Fruit fly (Drosophila melanogaster) whole organism, embryonic: ENCODE data around the gene p23.

Experiments used
- Bdp1 ChIP-seq: fragments of 200-800 bp; sonication (Bioruptor generic); optimal IDR thresholded peaks from 3 replicates; lab custom pipeline; 2016; ENCODE audit warnings: missing biosample characterization, missing genetic modification characterization
- CG10959 ChIP-seq: fragments of 200-800 bp; sonication (Bioruptor generic); IDR thresholded peaks from 2 replicates; pipeline ENCODE4 v1.3.6; 2022; ENCODE audit warnings: missing biosample characterization, missing genetic modification characterization
- CG11456 ChIP-seq: fragments of 200-800 bp; sonication (Bioruptor generic); IDR thresholded peaks from 3 replicates; pipeline ENCODE4 v1.3.6; 2022; ENCODE audit warnings: missing biosample characterization, missing genetic modification characterization
- CG12942 ChIP-seq: fragments of 200-800 bp; sonication (Bioruptor generic); optimal IDR thresholded peaks from 3 replicates; lab custom pipeline; 2016; ENCODE audit warnings: missing biosample characterization, missing genetic modification characterization
- CG13296 ChIP-seq: fragments of 200-800 bp; sonication (Bioruptor generic); optimal IDR thresholded peaks from 3 replicates; lab custom pipeline; 2018; ENCODE audit warnings: missing biosample characterization, mild to moderate bottlenecking, missing genetic modification characterization
- CG13775 ChIP-seq: fragments of 200-800 bp; sonication (Bioruptor generic); optimal IDR thresholded peaks from 3 replicates; lab custom pipeline; 2017; ENCODE audit warnings: missing biosample characterization, mild to moderate bottlenecking, missing genetic modification characterization
- CG14860 ChIP-seq: fragments of 200-800 bp; sonication (Bioruptor generic); IDR thresholded peaks from 3 replicates; pipeline ENCODE4 v1.3.6; 2022; ENCODE audit warnings: missing biosample characterization, missing genetic modification characterization; ENCODE audit not compliant: partially characterized antibody
- CG15011 ChIP-seq: fragments of 200-800 bp; sonication (Bioruptor generic); optimal IDR thresholded peaks from 3 replicates; lab custom pipeline; 2018; ENCODE audit warnings: missing biosample characterization, mild to moderate bottlenecking, missing genetic modification characterization
- CG15269 ChIP-seq: fragments of 200-800 bp; sonication (Bioruptor generic); optimal IDR thresholded peaks from 2 replicates; lab custom pipeline; 2018; ENCODE audit warnings: missing biosample characterization, mild to moderate bottlenecking, missing genetic modification characterization, moderate library complexity
- CG18011 ChIP-seq: fragments of 200-800 bp; sonication (Bioruptor generic); optimal IDR thresholded peaks from 2 replicates; lab custom pipeline; 2017; ENCODE audit warnings: missing biosample characterization, missing genetic modification characterization, mild to moderate bottlenecking, moderate library complexity, missing genotype
- CG32532 ChIP-seq: fragments of 200-800 bp; sonication (Bioruptor generic); IDR thresholded peaks from 2 replicates; pipeline ENCODE4 v1.3.6; 2022; ENCODE audit warnings: missing biosample characterization, missing genetic modification characterization
- CG3281 ChIP-seq: fragments of 200-800 bp; sonication (Bioruptor generic); optimal IDR thresholded peaks from 3 replicates; lab custom pipeline; 2017; ENCODE audit warnings: missing biosample characterization, mild to moderate bottlenecking, missing genetic modification characterization
- CG3995 ChIP-seq: fragments of 200-800 bp; sonication (Bioruptor generic); optimal IDR thresholded peaks from 3 replicates; lab custom pipeline; 2016; ENCODE audit warnings: missing biosample characterization, missing genetic modification characterization
- CG4854 ChIP-seq: fragments of 200-800 bp; sonication (Bioruptor generic); optimal IDR thresholded peaks from 2 replicates; lab custom pipeline; 2016; ENCODE audit warnings: missing biosample characterization, missing genetic modification characterization, inconsistent platforms
- CG7556 ChIP-seq: fragments of 200-800 bp; sonication (Bioruptor generic); optimal IDR thresholded peaks from 2 replicates; lab custom pipeline; 2017; ENCODE audit warnings: missing biosample characterization, mild to moderate bottlenecking, missing genetic modification characterization
- CG8089 ChIP-seq: fragments of 200-800 bp; sonication (Bioruptor generic); optimal IDR thresholded peaks from 3 replicates; lab custom pipeline; 2016; ENCODE audit warnings: missing biosample characterization, missing genetic modification characterization
- CG9932 ChIP-seq: fragments of 200-800 bp; sonication (Bioruptor generic); IDR thresholded peaks from 2 replicates; pipeline ENCODE4 v1.3.6; 2022; ENCODE audit warnings: missing biosample characterization, missing genetic modification characterization
- CoRest ChIP-seq: fragments of 200-800 bp; sonication (Bioruptor generic); optimal IDR thresholded peaks from 3 replicates; lab custom pipeline; 2018; ENCODE audit warnings: missing biosample characterization, mild to moderate bottlenecking, missing genetic modification characterization, moderate library complexity
- D ChIP-seq, 2 experiments: fragments of 200-800 bp in 1 of 2; fragments of >200 bp in 1 of 2; sonication (Bioruptor generic) in 1 of 2; optimal IDR thresholded peaks; 2 replicates in 1 of 2; 3 replicates in 1 of 2; lab custom pipeline; 2017; ENCODE audit warnings: mild to moderate bottlenecking in 1 of 2, missing biosample characterization in 1 of 2, missing genetic modification characterization in 1 of 2, missing genetic modification reagents in 1 of 2
- Drgx ChIP-seq: fragments of 200-800 bp; sonication (Bioruptor generic); IDR thresholded peaks from 2 replicates; pipeline ENCODE4 v1.3.6; 2022; ENCODE audit warnings: missing biosample characterization, missing genetic modification characterization
- E2f1 ChIP-seq: fragments of 200-800 bp; sonication (Bioruptor generic); IDR thresholded peaks from 2 replicates; pipeline ENCODE4 v1.3.6; 2022; ENCODE audit warnings: missing biosample characterization, missing genetic modification characterization
- Ets97D ChIP-seq: fragments of 200-800 bp; sonication (Bioruptor generic); optimal IDR thresholded peaks from 3 replicates; lab custom pipeline; 2016; ENCODE audit warnings: missing biosample characterization, missing genetic modification characterization
- HHEX ChIP-seq: fragments of 200-800 bp; sonication (Bioruptor generic); optimal IDR thresholded peaks from 3 replicates; lab custom pipeline; 2017; ENCODE audit warnings: missing biosample characterization, mild to moderate bottlenecking, missing genetic modification characterization, missing genetic modification reagents
- HLH4C ChIP-seq: fragments of 200-800 bp; sonication (Bioruptor generic); IDR thresholded peaks from 3 replicates; pipeline ENCODE4 v1.3.6; 2022; ENCODE audit warnings: missing biosample characterization, missing genetic modification characterization; ENCODE audit not compliant: partially characterized antibody
- Hr3 ChIP-seq: fragments of 200-800 bp; sonication (Bioruptor generic); optimal IDR thresholded peaks from 3 replicates; lab custom pipeline; 2016; ENCODE audit warnings: missing biosample characterization, missing genetic modification characterization
- Hr39 ChIP-seq: fragments of >200 bp; optimal IDR thresholded peaks from 2 replicates; lab custom pipeline; 2017
- Hsf ChIP-seq: fragments of 200-800 bp; sonication (Bioruptor generic); optimal IDR thresholded peaks from 3 replicates; lab custom pipeline; 2016; ENCODE audit warnings: missing biosample characterization, missing genetic modification characterization
- MBD-R2 ChIP-seq: fragments of 200-800 bp; sonication (Bioruptor generic); IDR thresholded peaks from 2 replicates; pipeline ENCODE4 v1.3.6; 2022; ENCODE audit warnings: missing biosample characterization, missing genetic modification characterization
- MTF-1 ChIP-seq: fragments of 200-800 bp; sonication (Bioruptor generic); optimal IDR thresholded peaks from 2 replicates; lab custom pipeline; 2018; ENCODE audit warnings: missing biosample characterization, mild to moderate bottlenecking, missing genetic modification characterization, borderline replicate concordance
- Oli ChIP-seq: fragments of 200-800 bp; sonication (Bioruptor generic); optimal IDR thresholded peaks from 2 replicates; lab custom pipeline; 2018; ENCODE audit warnings: missing biosample characterization, mild to moderate bottlenecking, missing genetic modification characterization, moderate library complexity
- Opbp ChIP-seq: fragments of 200-800 bp; sonication (Bioruptor generic); IDR thresholded peaks from 3 replicates; pipeline ENCODE4 v1.3.6; 2022; ENCODE audit warnings: missing biosample characterization, missing genetic modification characterization; ENCODE audit not compliant: partially characterized antibody
- Rfx ChIP-seq: fragments of 200-800 bp; sonication (Bioruptor generic); IDR thresholded peaks from 2 replicates; pipeline ENCODE4 v1.3.6; 2022; ENCODE audit warnings: missing biosample characterization, missing genetic modification characterization
- Six4 ChIP-seq: fragments of 200-800 bp; sonication (Bioruptor generic); optimal IDR thresholded peaks from 2 replicates; lab custom pipeline; 2016; ENCODE audit warnings: missing biosample characterization, missing genetic modification characterization
- ab ChIP-seq: fragments of 200-800 bp; sonication (Bioruptor generic); optimal IDR thresholded peaks from 2 replicates; lab custom pipeline; 2016; ENCODE audit warnings: missing biosample characterization, missing genetic modification characterization
- bowl ChIP-seq: fragments of 200-800 bp; sonication (Bioruptor generic); IDR thresholded peaks from 2 replicates; pipeline ENCODE4 v1.3.6; 2022; ENCODE audit warnings: missing biosample characterization, missing genetic modification characterization
- cad ChIP-seq: fragments of >200 bp; optimal IDR thresholded peaks from 2 replicates; lab custom pipeline; 2017; ENCODE audit warnings: missing biosample characterization, missing genetic modification characterization
- chn ChIP-seq: fragments of 200-800 bp; sonication (Bioruptor generic); optimal IDR thresholded peaks from 2 replicates; lab custom pipeline; 2016; ENCODE audit warnings: missing biosample characterization, missing genetic modification characterization
- croc ChIP-seq: fragments of 200-800 bp; sonication (Bioruptor generic); conservative IDR thresholded peaks from 3 replicates; pipeline ENCODE4 v1.3.6; 2022; ENCODE audit warnings: missing biosample characterization, missing genetic modification characterization
- ems ChIP-seq: fragments of 200-800 bp; sonication (Bioruptor generic); optimal IDR thresholded peaks from 3 replicates; lab custom pipeline; 2016; ENCODE audit warnings: missing biosample characterization, missing genetic modification characterization
- exex ChIP-seq: fragments of 200-800 bp; sonication (Bioruptor generic); optimal IDR thresholded peaks from 4 replicates; lab custom pipeline; 2018; ENCODE audit warnings: missing biosample characterization, mild to moderate bottlenecking, missing genetic modification characterization, moderate library complexity
- fd3F ChIP-seq: fragments of 200-800 bp; sonication (Bioruptor generic); optimal IDR thresholded peaks from 2 replicates; lab custom pipeline; 2018; ENCODE audit warnings: missing biosample characterization, mild to moderate bottlenecking, missing genetic modification characterization, moderate library complexity
- ftz-f1 ChIP-seq: fragments of 200-800 bp; sonication (Bioruptor generic); optimal IDR thresholded peaks from 2 replicates; lab custom pipeline; 2016; ENCODE audit warnings: missing biosample characterization, missing genetic modification characterization
- gsb ChIP-seq: fragments of 200-800 bp; sonication (Bioruptor generic); IDR thresholded peaks from 2 replicates; pipeline ENCODE4 v1.3.6; 2022; ENCODE audit warnings: missing biosample characterization, missing genetic modification characterization
- gt ChIP-seq: fragments of 200-800 bp; sonication (Bioruptor generic); IDR thresholded peaks from 2 replicates; pipeline ENCODE4 v1.3.6; 2022; ENCODE audit warnings: missing biosample characterization, missing genetic modification characterization
- pho ChIP-seq: fragments of 200-800 bp; sonication (Bioruptor generic); optimal IDR thresholded peaks from 2 replicates; lab custom pipeline; 2016; ENCODE audit warnings: missing biosample characterization, missing genetic modification characterization
- phol ChIP-seq: fragments of 200-800 bp; sonication (Bioruptor generic); optimal IDR thresholded peaks from 3 replicates; lab custom pipeline; 2018; ENCODE audit warnings: missing biosample characterization, mild to moderate bottlenecking, missing genetic modification characterization, moderate library complexity
- salm ChIP-seq: fragments of 200-800 bp; sonication (Bioruptor generic); optimal IDR thresholded peaks from 2 replicates; lab custom pipeline; 2018; ENCODE audit warnings: missing biosample characterization, mild to moderate bottlenecking, missing genetic modification characterization
- sug ChIP-seq: fragments of 200-800 bp; optimal IDR thresholded peaks from 2 replicates; lab custom pipeline; 2019; ENCODE audit warnings: missing biosample characterization, mild to moderate bottlenecking, missing genetic modification characterization, moderate library complexity
- toy ChIP-seq: fragments of 200-800 bp; sonication (Bioruptor generic); IDR thresholded peaks from 2 replicates; pipeline ENCODE4 v1.3.6; 2022; ENCODE audit warnings: missing biosample characterization, missing genetic modification characterization
- vnd ChIP-seq: fragments of 200-800 bp; sonication (Bioruptor generic); IDR thresholded peaks from 3 replicates; pipeline ENCODE4 v1.3.6; 2022; ENCODE audit warnings: missing biosample characterization, missing genetic modification characterization; ENCODE audit not compliant: partially characterized antibody
- wor ChIP-seq: fragments of 200-800 bp; sonication (Bioruptor generic); IDR thresholded peaks from 2 replicates; pipeline ENCODE4 v1.3.6; 2022; ENCODE audit warnings: missing biosample characterization, missing genetic modification characterization

Gene p23

DNA sequence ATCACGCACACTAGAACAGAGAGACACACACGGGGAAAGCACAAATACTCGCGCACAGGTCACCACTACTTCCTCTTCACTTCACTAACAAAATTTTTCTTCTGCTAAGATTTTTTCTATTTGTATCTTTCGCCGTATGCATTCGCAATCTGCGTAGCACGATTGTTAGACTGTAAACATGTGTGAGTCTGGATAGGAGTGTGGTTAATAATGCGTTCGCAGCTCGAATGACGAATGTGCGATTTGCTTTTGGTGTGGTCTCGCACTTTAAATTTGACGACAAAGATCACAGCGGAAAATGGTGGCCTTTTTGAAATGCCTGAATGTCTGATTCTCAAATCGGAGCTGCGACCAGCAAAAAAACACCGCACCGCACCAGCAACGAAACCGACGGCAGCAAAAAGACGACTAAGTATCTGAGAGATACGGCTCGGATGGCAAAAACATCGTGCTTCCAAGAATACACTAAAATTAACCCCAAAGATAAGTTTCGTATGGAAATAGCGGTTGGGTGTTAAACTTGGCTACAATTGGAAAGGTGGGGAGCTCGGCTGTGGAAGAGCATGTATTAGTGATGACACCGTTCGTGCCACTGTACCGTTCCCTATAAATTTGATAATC is 27.4 kb downstream of the p23 start, which contains the start of gene Unc-115a (continued):
- TF ChIP-seq salm (tag; lab: Kevin White, UChicago) (peak; percentile 47), gt (GFP tag; lab: Robert Waterston, UW) (no peak), chn (GFP tag; lab: Kevin White, UChicago) (peak; percentile 68), Hr39 (lab: Kevin White, UChicago) (no peak), CG8089 (GFP tag; lab: Kevin White, UChicago) (peak; percentile 8), cad (no peak), Six4 (peak; percentile 23), HHEX (GFP tag; lab: Kevin White, UChicago) (no peak), croc (GFP tag; lab: Robert Waterston, UW) (no peak), wor (no peak), exex (tag; lab: Kevin White, UChicago) (no peak), CG10959 (GFP tag; lab: Robert Waterston, UW) (no peak), HLH4C (GFP tag; lab: Robert Waterston, UW) (no peak), Ets97D (peak; percentile 92), Oli (no peak), bowl (GFP tag; lab: Robert Waterston, UW) (no peak), ems (GFP tag; lab: Kevin White, UChicago) (peak; percentile 17), toy (GFP tag; lab: Robert Waterston, UW) (no peak), Hsf (GFP tag; lab: Kevin White, UChicago) (peak; percentile 51), CG9932 (GFP tag; lab: Robert Waterston, UW) (no peak), Bdp1 (GFP tag; lab: Kevin White, UChicago) (peak; percentile 40), MTF-1 (GFP tag; lab: Kevin White, UChicago) (peak; percentile 52), CG15269 (tag; lab: Kevin White, UChicago) (no peak), CG13296 (GFP tag; lab: Kevin White, UChicago) (peak; percentile 41), CG3281 (GFP tag; lab: Kevin White, UChicago) (no peak), CG14860 (GFP tag; lab: Robert Waterston, UW) (no peak), CG3995 (GFP tag; lab: Kevin White, UChicago) (peak; percentile 49), CG7556 (GFP tag; lab: Kevin White, UChicago) (peak; percentile 33), CG12942 (GFP tag; lab: Kevin White, UChicago) (no peak), Drgx (GFP tag; lab: Robert Waterston, UW) (no peak), sug (tag; lab: Kevin White, UChicago) (peak; percentile 41), D (optimal IDR thresholded peaks at IDR 0.05; lab: Kevin White, UChicago) (no peak), D (GFP tag; optimal IDR thresholded peaks at IDR 0.05; lab: Kevin White, UChicago) (no peak), CG13775 (GFP tag; lab: Kevin White, UChicago) (peak; percentile 36), CG11456 (GFP tag; lab: Robert Waterston, UW) (no peak), Opbp (no peak), CoRest (tag; lab: Kevin White, UChicago) (peak; percentile 27), Rfx (GFP tag; lab: Robert Waterston, UW) (no peak), ab (GFP tag; lab: Kevin White, UChicago) (no peak), gsb (GFP tag; lab: Robert Waterston, UW) (no peak), ftz-f1 (GFP tag; lab: Kevin White, UChicago) (peak; percentile 58), vnd (GFP tag; lab: Robert Waterston, UW) (no peak), E2f1 (no peak), Hr3 (peak; percentile 24), CG4854 (GFP tag; lab: Kevin White, UChicago) (no peak), CG32532 (GFP tag; lab: Robert Waterston, UW) (no peak), MBD-R2 (GFP tag; lab: Robert Waterston, UW) (no peak), CG18011 (GFP tag; lab: Kevin White, UChicago) (no peak), CG15011 (GFP tag; lab: Kevin White, UChicago) (no peak), pho (GFP tag; lab: Kevin White, UChicago) (peak; percentile 80), fd3F (GFP tag; lab: Kevin White, UChicago) (no peak), phol (tag; lab: Kevin White, UChicago) (peak; percentile 59)
